Worm (Caenorhabditis elegans) whole organism, L1 larva: ENCODE results near the gene C45G9.2.

Source experiments
- C04F5.9 ChIP-seq: sonication (generic microtip); optimal IDR thresholded peaks from 2 replicates; lab custom pipeline; 2016; ENCODE audit warnings: missing genetic modification characterization, missing compliant biosample characterization
- C16A3.4 ChIP-seq: fragments of 150-350 bp; optimal IDR thresholded peaks from 2 replicates; lab custom pipeline; 2014; ENCODE audit warnings: missing biosample characterization, missing genetic modification characterization
- C34B4.2 ChIP-seq: sonication (generic microtip); optimal IDR thresholded peaks from 2 replicates; lab custom pipeline; 2017; ENCODE audit warnings: mild to moderate bottlenecking, missing genetic modification characterization, missing compliant biosample characterization
- F16B12.6 ChIP-seq: fragments of 150-350 bp; optimal IDR thresholded peaks from 2 replicates; lab custom pipeline; 2014; ENCODE audit warnings: missing biosample characterization, missing genetic modification characterization
- Y116A8C.19 ChIP-seq: sonication (generic microtip); optimal IDR thresholded peaks from 2 replicates; lab custom pipeline; 2016; ENCODE audit warnings: missing compliant biosample characterization, missing genetic modification characterization, borderline replicate concordance
- ceh-82 ChIP-seq, 3 experiments: fragments of 150-350 bp in 1 of 3; sonication (generic microtip) in 2 of 3; optimal IDR thresholded peaks; 2 replicates each; lab custom pipeline; 2014 to 2017; ENCODE audit warnings: missing biosample characterization in 3 of 3, missing genetic modification characterization in 3 of 3
- ceh-90 ChIP-seq: sonication (generic microtip); optimal IDR thresholded peaks from 2 replicates; lab custom pipeline; 2016; ENCODE audit warnings: missing genetic modification characterization, missing compliant biosample characterization
- ces-1 ChIP-seq: fragments of 150-350 bp; optimal IDR thresholded peaks from 2 replicates; lab custom pipeline; 2014; ENCODE audit warnings: missing biosample characterization, missing genetic modification reagents, missing genetic modification characterization
- dsc-1 ChIP-seq: sonication (generic microtip); optimal IDR thresholded peaks from 2 replicates; lab custom pipeline; 2016; ENCODE audit warnings: mild to moderate bottlenecking, missing genetic modification characterization, missing compliant biosample characterization
- efl-1 ChIP-seq, 4 experiments: fragments of 150-350 bp; optimal IDR thresholded peaks in 3 of 4; peaks in 1 of 4; 1 replicate in 1 of 4; 2 replicates in 3 of 4; lab custom pipeline; 2014; ENCODE audit warnings: missing biosample characterization in 2 of 4, missing genetic modification characterization in 2 of 4, missing genetic modification reagents in 2 of 4
- efl-3 ChIP-seq: fragments of 200-800 bp; sonication (Bioruptor generic); optimal IDR thresholded peaks from 2 replicates; lab custom pipeline; 2018; ENCODE audit warnings: mild to moderate bottlenecking, missing genetic modification characterization, missing compliant biosample characterization
- egl-27 ChIP-seq, 2 experiments: fragments of 150-350 bp in 1 of 2; sonication (generic microtip); optimal IDR thresholded peaks; 3 replicates each; lab custom pipeline; 2017 to 2018; ENCODE audit warnings: missing biosample characterization in 2 of 2, missing genetic modification characterization in 2 of 2, missing genetic modification reagents in 2 of 2
- elt-2 ChIP-seq: sonication (generic microtip); optimal IDR thresholded peaks from 2 replicates; lab custom pipeline; 2016; ENCODE audit warnings: missing genetic modification characterization, mild to moderate bottlenecking, inconsistent platforms, missing compliant biosample characterization, missing genetic modification reagents
- elt-3 ChIP-seq, 6 experiments: fragments of 150-350 bp in 1 of 6; sonication (generic microtip); optimal IDR thresholded peaks; 2 replicates each; lab custom pipeline; 2017 to 2018; ENCODE audit warnings: missing biosample characterization in 6 of 6, missing genetic modification characterization in 6 of 6, inconsistent platforms in 1 of 6
- ets-5 ChIP-seq: fragments of 200-800 bp; sonication (Bioruptor generic); IDR thresholded peaks from 2 replicates; pipeline ENCODE4 v1.3.6; 2022; ENCODE audit warnings: missing genetic modification characterization, missing compliant biosample characterization
- fkh-8 ChIP-seq: sonication (generic microtip); optimal IDR thresholded peaks from 2 replicates; lab custom pipeline; 2016; ENCODE audit warnings: mild to moderate bottlenecking, missing genetic modification characterization, missing compliant biosample characterization
- fos-1 ChIP-seq: fragments of 150-350 bp; optimal IDR thresholded peaks from 2 replicates; lab custom pipeline; 2014; ENCODE audit warnings: missing biosample characterization, missing genetic modification characterization
- grh-1 ChIP-seq: fragments of 200-800 bp; sonication (Bioruptor generic); IDR thresholded peaks from 2 replicates; pipeline ENCODE4 v1.3.6; 2022; ENCODE audit warnings: missing genetic modification reagents, missing genetic modification characterization, missing compliant biosample characterization
- hlh-4 ChIP-seq: sonication (generic microtip); optimal IDR thresholded peaks from 2 replicates; lab custom pipeline; 2016; ENCODE audit warnings: mild to moderate bottlenecking, missing genetic modification characterization, missing compliant biosample characterization
- irx-1 ChIP-seq: sonication (generic microtip); optimal IDR thresholded peaks from 2 replicates; lab custom pipeline; 2016; ENCODE audit warnings: missing genetic modification characterization, missing compliant biosample characterization
- isw-1 ChIP-seq: fragments of 200-800 bp; sonication (Bioruptor generic); IDR thresholded peaks from 2 replicates; pipeline ENCODE4 v1.3.6; 2022; ENCODE audit warnings: missing genetic modification characterization, missing compliant biosample characterization
- jun-1 ChIP-seq: fragments of 150-350 bp; optimal IDR thresholded peaks from 2 replicates; lab custom pipeline; 2014; ENCODE audit warnings: missing biosample characterization, missing genetic modification reagents, missing genetic modification characterization
- lin-13 ChIP-seq: fragments of 150-350 bp; optimal IDR thresholded peaks from 2 replicates; lab custom pipeline; 2014; ENCODE audit warnings: missing biosample characterization, missing genetic modification reagents, missing genetic modification characterization
- lin-39 ChIP-seq: fragments of 150-350 bp; optimal IDR thresholded peaks from 2 replicates; lab custom pipeline; 2014; ENCODE audit warnings: missing biosample characterization, missing genetic modification reagents, missing genetic modification characterization
- lsy-2 ChIP-seq, 2 experiments: fragments of 150-350 bp; optimal IDR thresholded peaks; 2 replicates each; lab custom pipeline; 2014; ENCODE audit warnings: missing biosample characterization in 2 of 2, missing genetic modification characterization in 2 of 2
- mab-9 ChIP-seq: fragments of 200-800 bp; sonication (Bioruptor generic); IDR thresholded peaks from 2 replicates; pipeline ENCODE4 v1.3.6; 2022; ENCODE audit warnings: missing genetic modification reagents, missing genetic modification characterization, missing compliant biosample characterization
- mep-1 ChIP-seq: fragments of 150-350 bp; optimal IDR thresholded peaks from 2 replicates; lab custom pipeline; 2014; ENCODE audit warnings: missing biosample characterization, missing genetic modification characterization
- nhr-20 ChIP-seq: sonication (generic microtip); optimal IDR thresholded peaks from 2 replicates; lab custom pipeline; 2016; ENCODE audit warnings: mild to moderate bottlenecking, missing genetic modification characterization, missing compliant biosample characterization
- nhr-71 ChIP-seq: sonication (generic microtip); optimal IDR thresholded peaks from 2 replicates; lab custom pipeline; 2016; ENCODE audit warnings: mild to moderate bottlenecking, missing genetic modification characterization, moderate library complexity, missing compliant biosample characterization
- nhr-76 ChIP-seq: sonication (generic microtip); optimal IDR thresholded peaks from 2 replicates; lab custom pipeline; 2017; ENCODE audit warnings: missing biosample characterization, missing genetic modification characterization
- nhr-77 ChIP-seq: fragments of 150-350 bp; optimal IDR thresholded peaks from 2 replicates; lab custom pipeline; 2014; ENCODE audit warnings: missing biosample characterization, missing genetic modification characterization
- nhr-85 ChIP-seq: sonication (generic microtip); peaks from one replicate; lab custom pipeline; 2016; ENCODE audit warnings: missing genetic modification characterization, inconsistent platforms, missing compliant biosample characterization
- nhr-90 ChIP-seq: sonication (generic microtip); optimal IDR thresholded peaks from 2 replicates; lab custom pipeline; 2016; ENCODE audit warnings: mild to moderate bottlenecking, missing genetic modification characterization, missing compliant biosample characterization; ENCODE audit not compliant: poor library complexity
- rnt-1 ChIP-seq: sonication (generic microtip); optimal IDR thresholded peaks from 2 replicates; lab custom pipeline; 2016; ENCODE audit warnings: mild to moderate bottlenecking, missing genetic modification characterization, moderate library complexity, missing compliant biosample characterization
- skn-1 ChIP-seq: fragments of 150-350 bp; optimal IDR thresholded peaks from 2 replicates; lab custom pipeline; 2014; ENCODE audit warnings: missing biosample characterization, missing genetic modification characterization
- snpc-4 ChIP-seq: fragments of 150-350 bp; optimal IDR thresholded peaks from 2 replicates; lab custom pipeline; 2014; ENCODE audit warnings: missing biosample characterization, missing genetic modification characterization
- snu-23 ChIP-seq: sonication (generic microtip); optimal IDR thresholded peaks from 2 replicates; lab custom pipeline; 2016; ENCODE audit warnings: missing genetic modification characterization, missing compliant biosample characterization
- sox-4 ChIP-seq: sonication (generic microtip); optimal IDR thresholded peaks from 2 replicates; lab custom pipeline; 2016; ENCODE audit warnings: missing genetic modification characterization, missing compliant biosample characterization
- sup-37 ChIP-seq: fragments of 200-800 bp; sonication (Bioruptor generic); optimal IDR thresholded peaks from 2 replicates; lab custom pipeline; 2018; ENCODE audit warnings: mild to moderate bottlenecking, missing genetic modification characterization, missing compliant biosample characterization
- swsn-7 ChIP-seq: sonication (generic microtip); optimal IDR thresholded peaks from 2 replicates; lab custom pipeline; 2016; ENCODE audit warnings: missing genetic modification characterization, missing compliant biosample characterization
- tbx-2 ChIP-seq: sonication (generic microtip); optimal IDR thresholded peaks from 2 replicates; lab custom pipeline; 2016; ENCODE audit warnings: missing genetic modification characterization, missing compliant biosample characterization
- tlp-1 ChIP-seq: fragments of 150-350 bp; optimal IDR thresholded peaks from 2 replicates; lab custom pipeline; 2014; ENCODE audit warnings: missing biosample characterization, missing genetic modification characterization
- unc-62 ChIP-seq: fragments of 150-350 bp; optimal IDR thresholded peaks from 2 replicates; lab custom pipeline; 2014; ENCODE audit warnings: missing biosample characterization, missing genetic modification reagents, missing genetic modification characterization
- unc-98 ChIP-seq: fragments of 200-800 bp; sonication (Bioruptor generic); IDR thresholded peaks from 2 replicates; pipeline ENCODE4 v1.3.6; 2022; ENCODE audit warnings: missing genetic modification characterization, missing compliant biosample characterization
- ztf-4 ChIP-seq: fragments of 150-350 bp; optimal IDR thresholded peaks from 2 replicates; lab custom pipeline; 2014; ENCODE audit warnings: missing biosample characterization, missing genetic modification characterization

C45G9.2 gene

ce11 chrIII:5021689-5022088 is 47.2 kb upstream of the C45G9.2 start, which contains the start of gene R144.3:
Gene R144.3, plus strand, starts transcription at chrIII:5021989.
- TF ChIP-seq fkh-8 (tag; lab: Kevin White, UChicago) (no peak), isw-1 (no peak), nhr-76 (tag; lab: Kevin White, UChicago) (no peak), C34B4.2 (no peak), ets-5 (no peak), ceh-90 (tag; lab: Kevin White, UChicago) (no peak), mab-9 (GFP tag; lab: Robert Waterston, UW) (no peak)

- TF ChIP-seq efl-3 (GFP tag; lab: Kevin White, UChicago) = no peak
- no peak for TF ChIP-seq rnt-1
- no peak for TF ChIP-seq efl-1 (optimal IDR thresholded peaks at IDR 0.05; lab: Kevin White, UChicago)
- peak in 1 of 2 experiments; percentile 68 for TF ChIP-seq efl-1 (GFP tag; optimal IDR thresholded peaks at IDR 0.05 in 1 of 2; lab: Kevin White, UChicago)
- TF ChIP-seq grh-1 (GFP tag; lab: Robert Waterston, UW) = no peak
- no peak for TF ChIP-seq sup-37 (GFP tag; lab: Kevin White, UChicago)
These were observed 45.9 kb upstream of the C45G9.2 start, which contains the start of gene R144.13 for ce11 chrIII:5022964-5023363. Gene R144.13, plus strand, starts transcription at chrIII:5023264.

- no peak for TF ChIP-seq swsn-7
- TF ChIP-seq ztf-4 (tag; lab: Kevin White, UChicago) = peak; percentile 32
- TF ChIP-seq nhr-85 (tag; lab: Kevin White, UChicago) = peak; percentile 26
These were observed 45.2 kb upstream of the C45G9.2 start for ce11 chrIII:5023642-5024041.

- TF ChIP-seq swsn-7 (peak; percentile 51), tlp-1 (no peak), snu-23 (GFP tag; lab: Kevin White, UChicago) (peak; percentile 78), elt-2 (tag; lab: Kevin White, UChicago) (no peak), tbx-2 (peak; percentile 45), sup-37 (GFP tag; lab: Kevin White, UChicago) (no peak), lin-39 (tag; lab: Kevin White, UChicago) (no peak), efl-1 (optimal IDR thresholded peaks at IDR 0.05; lab: Kevin White, UChicago) (peak; percentile 66 to 71), efl-1 (GFP tag; optimal IDR thresholded peaks at IDR 0.05 in 1 of 2; lab: Kevin White, UChicago) (peak; percentile 54 to 96), nhr-71 (peak; percentile 69), ceh-82 (tag; optimal IDR thresholded peaks at IDR 0.05; lab: Kevin White, UChicago) (peak; percentile 24 to 84 (median 40)), hlh-4 (tag; lab: Kevin White, UChicago) (no peak), unc-98 (no peak), efl-3 (GFP tag; lab: Kevin White, UChicago) (no peak), Y116A8C.19 (tag; lab: Kevin White, UChicago) (no peak), ces-1 (GFP tag; lab: Kevin White, UChicago) (no peak), egl-27 (tag; optimal IDR thresholded peaks at IDR 0.05; lab: Kevin White, UChicago) (no peak), dsc-1 (tag; lab: Kevin White, UChicago) (peak; percentile 25), C04F5.9 (tag; lab: Kevin White, UChicago) (no peak), jun-1 (tag; lab: Kevin White, UChicago) (peak; percentile 10), elt-3 (tag; optimal IDR thresholded peaks at IDR 0.05; lab: Kevin White, UChicago) (peak in 2 of 6 experiments; percentile 5 to 8), unc-62 (GFP tag; lab: Kevin White, UChicago) (no peak), fos-1 (tag; lab: Kevin White, UChicago) (peak; percentile 15), sox-4 (tag; lab: Kevin White, UChicago) (no peak), nhr-76 (tag; lab: Kevin White, UChicago) (no peak), ztf-4 (tag; lab: Kevin White, UChicago) (no peak), snpc-4 (tag; lab: Kevin White, UChicago) (no peak), nhr-20 (tag; lab: Kevin White, UChicago) (peak; percentile 38), ets-5 (no peak), F16B12.6 (tag; lab: Kevin White, UChicago) (peak; percentile 35), nhr-77 (peak; percentile 60), irx-1 (tag; lab: Kevin White, UChicago) (peak; percentile 9), mep-1 (tag; lab: Kevin White, UChicago) (peak; percentile 33), skn-1 (tag; lab: Kevin White, UChicago) (peak; percentile 58), C16A3.4 (tag; lab: Kevin White, UChicago) (peak; percentile 34), nhr-90 (tag; lab: Kevin White, UChicago) (peak; percentile 36), lsy-2 (tag; optimal IDR thresholded peaks at IDR 0.05; lab: Kevin White, UChicago) (peak; percentile 43 to 78), lin-13 (GFP tag; lab: Kevin White, UChicago) (peak; percentile 28), mab-9 (GFP tag; lab: Robert Waterston, UW) (no peak)
These were observed 44.4 kb upstream of the C45G9.2 start, which contains the start of gene pcf-11 for ce11 chrIII:5024393-5024964. Gene pcf-11, plus strand, starts transcription at chrIII:5024914.
